Worm (Caenorhabditis elegans) whole organism, L4/young adult: Measurements from ENCODE around the gene C08G5.7.

Source experiments
- W03F9.2 ChIP-seq: fragments of 150-350 bp; optimal IDR thresholded peaks from 2 replicates; lab custom pipeline; 2014; ENCODE audit warnings: missing biosample characterization, missing genetic modification characterization
- dao-5 ChIP-seq: sonication (generic microtip); optimal IDR thresholded peaks from 2 replicates; lab custom pipeline; 2016; ENCODE audit warnings: missing genotype, missing genetic modification characterization, moderate library complexity, missing compliant biosample characterization
- him-1 ChIP-seq: sonication (generic microtip); optimal IDR thresholded peaks from 2 replicates; lab custom pipeline; 2016; ENCODE audit warnings: missing genotype, missing genetic modification reagents, missing genetic modification characterization, missing compliant biosample characterization

Gene C08G5.7

DNA sequence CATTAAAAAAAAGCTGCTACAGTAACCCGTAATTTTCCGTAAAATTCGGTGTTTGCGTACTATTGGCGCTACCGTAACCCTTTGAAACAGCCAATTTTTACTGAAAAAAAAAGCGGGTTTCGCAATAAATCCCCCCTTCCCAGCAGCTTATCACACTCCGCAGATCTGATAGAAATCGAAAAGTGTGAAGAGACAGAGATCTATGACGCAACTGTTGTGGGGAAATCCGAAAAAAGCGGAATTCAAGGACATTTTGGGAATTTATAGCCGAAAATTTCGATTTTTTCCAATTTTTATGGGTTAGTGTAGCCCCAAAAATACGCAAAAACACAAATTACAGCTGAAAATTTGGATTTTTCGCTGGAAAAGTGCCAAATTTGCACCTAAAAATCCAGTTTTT is 43.2 kb downstream of the C08G5.7 start:
- TF ChIP-seq dao-5 (tag; lab: Kevin White, UChicago) (no peak), him-1 (no peak), W03F9.2 (no peak)

DNA sequence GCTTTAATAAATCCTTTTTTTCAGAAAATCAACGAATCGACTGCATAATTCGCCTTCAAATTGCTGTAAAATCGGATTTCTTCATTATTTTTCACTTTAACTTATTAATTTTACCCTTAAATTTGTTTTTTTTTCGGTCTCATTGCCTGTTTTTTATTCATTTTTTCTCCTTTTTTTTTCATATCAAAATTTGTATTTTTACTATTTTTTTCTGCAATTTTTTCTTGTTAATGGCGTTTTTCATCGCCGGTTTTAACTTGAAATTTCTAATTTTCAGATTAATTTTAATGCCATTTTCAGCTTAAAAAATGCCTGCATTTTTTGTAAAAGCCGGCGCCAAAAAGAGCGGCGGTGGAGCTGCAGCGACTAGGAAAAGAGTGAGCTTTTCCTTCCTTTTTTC is 56.0 kb downstream of the C08G5.7 start, which contains the start of gene T02H6.1:
Gene T02H6.1, plus strand, starts transcription at position 301 of the 400 bp plus-strand sequence.
- TF ChIP-seq dao-5 (tag; lab: Kevin White, UChicago) = no peak
- no peak for TF ChIP-seq him-1
- TF ChIP-seq W03F9.2 = no peak
